Fruit fly (Drosophila melanogaster) whole organism, embryonic: ENCODE measurements around the gene temp.

Experiments used
- Ada2b ChIP-seq: fragments of 200-800 bp; sonication (Bioruptor generic); IDR thresholded peaks from 2 replicates; pipeline ENCODE4 v1.3.6; 2022; ENCODE audit warnings: missing biosample characterization, missing genetic modification characterization
- Atf-2 ChIP-seq: fragments of 200-800 bp; sonication (Bioruptor generic); optimal IDR thresholded peaks from 2 replicates; lab custom pipeline; 2016; ENCODE audit warnings: missing biosample characterization, missing genetic modification characterization
- CG11085 ChIP-seq: fragments of 200-800 bp; sonication (Bioruptor generic); IDR thresholded peaks from 2 replicates; pipeline ENCODE4 v1.3.6; 2022; ENCODE audit warnings: missing biosample characterization, missing genetic modification characterization
- CG12659 ChIP-seq: fragments of 200-800 bp; sonication (Bioruptor generic); optimal IDR thresholded peaks from 3 replicates; lab custom pipeline; 2017; ENCODE audit warnings: mild to moderate bottlenecking, missing biosample characterization, missing genetic modification reagents, missing genetic modification characterization
- CG13287 ChIP-seq: fragments of 200-800 bp; sonication (Bioruptor generic); IDR thresholded peaks from 2 replicates; pipeline ENCODE4 v1.3.6; 2022; ENCODE audit warnings: missing biosample characterization, missing genetic modification characterization; ENCODE audit not compliant: partially characterized antibody
- CG14667 ChIP-seq: fragments of 200-800 bp; sonication (Bioruptor generic); IDR thresholded peaks from 2 replicates; pipeline ENCODE4 v1.3.6; 2022; ENCODE audit warnings: missing biosample characterization, missing genetic modification characterization
- CG16779 ChIP-seq: fragments of 200-800 bp; sonication (Bioruptor generic); IDR thresholded peaks from 2 replicates; pipeline ENCODE4 v1.3.6; 2022; ENCODE audit warnings: missing biosample characterization, missing genetic modification characterization
- CG17186 ChIP-seq: fragments of 200-800 bp; sonication (Bioruptor generic); optimal IDR thresholded peaks from 3 replicates; lab custom pipeline; 2017; ENCODE audit warnings: missing biosample characterization, missing genetic modification reagents, missing genetic modification characterization
- CG17829 ChIP-seq: fragments of 200-800 bp; optimal IDR thresholded peaks from 2 replicates; lab custom pipeline; 2019; ENCODE audit warnings: missing biosample characterization, mild to moderate bottlenecking, missing genetic modification characterization, moderate library complexity
- CG17912 ChIP-seq: fragments of 200-800 bp; sonication (Bioruptor generic); optimal IDR thresholded peaks from 2 replicates; lab custom pipeline; 2018; ENCODE audit warnings: missing biosample characterization, mild to moderate bottlenecking, missing genetic modification characterization
- CG18011 ChIP-seq: fragments of 200-800 bp; sonication (Bioruptor generic); optimal IDR thresholded peaks from 2 replicates; lab custom pipeline; 2017; ENCODE audit warnings: missing biosample characterization, missing genetic modification characterization, mild to moderate bottlenecking, moderate library complexity, missing genotype
- CG18764 ChIP-seq: fragments of 200-800 bp; sonication (Bioruptor generic); optimal IDR thresholded peaks from 3 replicates; lab custom pipeline; 2016; ENCODE audit warnings: missing biosample characterization, missing genetic modification characterization
- CG31365 ChIP-seq: fragments of 200-800 bp; sonication (Bioruptor generic); optimal IDR thresholded peaks from 2 replicates; lab custom pipeline; 2018; ENCODE audit warnings: missing biosample characterization, mild to moderate bottlenecking, missing genetic modification characterization
- CG4424 ChIP-seq: fragments of 200-800 bp; sonication (Bioruptor generic); optimal IDR thresholded peaks from 3 replicates; lab custom pipeline; 2016; ENCODE audit warnings: missing biosample characterization, missing genetic modification characterization
- CG4707 ChIP-seq: fragments of 200-800 bp; sonication (Bioruptor generic); optimal IDR thresholded peaks from 2 replicates; lab custom pipeline; 2018; ENCODE audit warnings: missing biosample characterization, mild to moderate bottlenecking, missing genetic modification characterization, moderate library complexity
- CG6254 ChIP-seq: fragments of 200-800 bp; sonication (Bioruptor generic); optimal IDR thresholded peaks from 3 replicates; lab custom pipeline; 2017; ENCODE audit warnings: mild to moderate bottlenecking, missing biosample characterization, missing genetic modification reagents, missing genetic modification characterization
- CG7745 ChIP-seq: fragments of 200-800 bp; sonication (Bioruptor generic); optimal IDR thresholded peaks from 2 replicates; lab custom pipeline; 2018; ENCODE audit warnings: missing biosample characterization, mild to moderate bottlenecking, missing genetic modification characterization, moderate library complexity
- CG8089 ChIP-seq: fragments of 200-800 bp; sonication (Bioruptor generic); optimal IDR thresholded peaks from 3 replicates; lab custom pipeline; 2016; ENCODE audit warnings: missing biosample characterization, missing genetic modification characterization
- CG8359 ChIP-seq: fragments of 200-800 bp; sonication (Bioruptor generic); optimal IDR thresholded peaks from 2 replicates; lab custom pipeline; 2017; ENCODE audit warnings: missing biosample characterization, mild to moderate bottlenecking, missing genetic modification characterization, borderline replicate concordance
- CG8765 ChIP-seq: fragments of 200-800 bp; sonication (Bioruptor generic); IDR thresholded peaks from 2 replicates; pipeline ENCODE4 v1.3.6; 2022; ENCODE audit warnings: missing biosample characterization, missing genetic modification characterization
- Dek ChIP-seq: fragments of 200-800 bp; sonication (Bioruptor generic); optimal IDR thresholded peaks from 3 replicates; lab custom pipeline; 2019; ENCODE audit warnings: missing biosample characterization, mild to moderate bottlenecking, missing genetic modification characterization, moderate library complexity
- Dip2 ChIP-seq: fragments of 200-800 bp; sonication (Bioruptor generic); IDR thresholded peaks from 2 replicates; pipeline ENCODE4 v1.3.6; 2022; ENCODE audit warnings: missing biosample characterization, missing genetic modification characterization
- Fer1 ChIP-seq: fragments of 200-800 bp; sonication (Bioruptor generic); optimal IDR thresholded peaks from 2 replicates; lab custom pipeline; 2017; ENCODE audit warnings: missing biosample characterization, mild to moderate bottlenecking, missing genetic modification characterization
- GATAe ChIP-seq: fragments of 200-800 bp; sonication (Bioruptor generic); conservative IDR thresholded peaks from 2 replicates; pipeline ENCODE4 v1.3.6; 2022; ENCODE audit warnings: missing biosample characterization, missing genetic modification characterization
- Gsc ChIP-seq: fragments of 200-800 bp; sonication (Bioruptor generic); IDR thresholded peaks from 2 replicates; pipeline ENCODE4 v1.3.6; 2022; ENCODE audit warnings: missing biosample characterization, missing genetic modification characterization
- HmgZ ChIP-seq: fragments of 200-800 bp; sonication (Bioruptor generic); optimal IDR thresholded peaks from 2 replicates; lab custom pipeline; 2018; ENCODE audit warnings: missing biosample characterization, mild to moderate bottlenecking, missing genetic modification characterization
- Hr3 ChIP-seq: fragments of 200-800 bp; sonication (Bioruptor generic); optimal IDR thresholded peaks from 3 replicates; lab custom pipeline; 2016; ENCODE audit warnings: missing biosample characterization, missing genetic modification characterization
- NC2α ChIP-seq: fragments of 200-800 bp; sonication (Bioruptor generic); optimal IDR thresholded peaks from 2 replicates; lab custom pipeline; 2016; ENCODE audit warnings: missing biosample characterization, missing genetic modification characterization
- Usf ChIP-seq: fragments of 200-800 bp; sonication (Bioruptor generic); optimal IDR thresholded peaks from 2 replicates; lab custom pipeline; 2017; ENCODE audit warnings: missing genotype, missing biosample characterization, missing genetic modification characterization
- ase ChIP-seq: fragments of 200-800 bp; sonication (Bioruptor generic); IDR thresholded peaks from 3 replicates; pipeline ENCODE4 v1.3.6; 2022; ENCODE audit warnings: missing biosample characterization, missing genetic modification characterization
- bbx ChIP-seq: fragments of 200-800 bp; sonication (Bioruptor generic); IDR thresholded peaks from 2 replicates; pipeline ENCODE4 v1.3.6; 2022; ENCODE audit warnings: missing biosample characterization, missing genetic modification characterization; ENCODE audit not compliant: partially characterized antibody
- bowl ChIP-seq: fragments of 200-800 bp; sonication (Bioruptor generic); IDR thresholded peaks from 2 replicates; pipeline ENCODE4 v1.3.6; 2022; ENCODE audit warnings: missing biosample characterization, missing genetic modification characterization
- chm ChIP-seq: fragments of 200-800 bp; sonication (Bioruptor generic); IDR thresholded peaks from 2 replicates; pipeline ENCODE4 v1.3.6; 2022; ENCODE audit warnings: missing biosample characterization, missing genetic modification characterization
- danr ChIP-seq: fragments of 200-800 bp; sonication (Bioruptor generic); IDR thresholded peaks from 2 replicates; pipeline ENCODE4 v1.3.6; 2022; ENCODE audit warnings: missing biosample characterization, missing genetic modification characterization
- dm ChIP-seq: fragments of 200-800 bp; sonication (Bioruptor generic); optimal IDR thresholded peaks from 3 replicates; lab custom pipeline; 2016; ENCODE audit warnings: missing biosample characterization, missing genetic modification characterization
- dmrt11E ChIP-seq: fragments of 200-800 bp; sonication (Bioruptor generic); optimal IDR thresholded peaks from 3 replicates; lab custom pipeline; 2018; ENCODE audit warnings: missing biosample characterization, mild to moderate bottlenecking, missing genetic modification characterization, moderate library complexity
- dysf ChIP-seq: fragments of 200-800 bp; sonication (Bioruptor generic); IDR thresholded peaks from 3 replicates; pipeline ENCODE4 v1.3.6; 2022; ENCODE audit warnings: missing biosample characterization, missing genetic modification characterization
- esg ChIP-seq: fragments of 200-800 bp; sonication (Bioruptor generic); conservative IDR thresholded peaks from 2 replicates; pipeline ENCODE4 v1.3.6; 2022; ENCODE audit warnings: missing biosample characterization, missing genetic modification characterization
- ewg ChIP-seq: fragments of 200-800 bp; sonication (Bioruptor generic); optimal IDR thresholded peaks from 3 replicates; lab custom pipeline; 2017; ENCODE audit warnings: mild to moderate bottlenecking, missing biosample characterization, missing genetic modification reagents, missing genetic modification characterization
- fru ChIP-seq: fragments of >200 bp; optimal IDR thresholded peaks from 2 replicates; lab custom pipeline; 2017
- gfzf ChIP-seq: fragments of 200-800 bp; sonication (Bioruptor generic); optimal IDR thresholded peaks from 2 replicates; lab custom pipeline; 2016; ENCODE audit warnings: missing biosample characterization, mild to moderate bottlenecking, missing genetic modification characterization, moderate library complexity
- grau ChIP-seq: fragments of 200-800 bp; optimal IDR thresholded peaks from 3 replicates; lab custom pipeline; 2019; ENCODE audit warnings: missing biosample characterization, mild to moderate bottlenecking, missing genetic modification characterization, moderate library complexity
- knrl ChIP-seq: fragments of 200-800 bp; sonication (Bioruptor generic); IDR thresholded peaks from 3 replicates; pipeline ENCODE4 v1.3.6; 2022; ENCODE audit warnings: missing biosample characterization, missing genetic modification characterization; ENCODE audit not compliant: partially characterized antibody
- lilli ChIP-seq: fragments of 200-800 bp; sonication (Bioruptor generic); optimal IDR thresholded peaks from 3 replicates; lab custom pipeline; 2016; ENCODE audit warnings: missing biosample characterization, missing genetic modification characterization
- mam ChIP-seq: fragments of 200-800 bp; sonication (Bioruptor generic); optimal IDR thresholded peaks from 3 replicates; lab custom pipeline; 2016; ENCODE audit warnings: missing biosample characterization, missing genetic modification characterization
- nerfin-2 ChIP-seq: fragments of 200-800 bp; sonication (Bioruptor generic); IDR thresholded peaks from 2 replicates; pipeline ENCODE4 v1.3.6; 2022; ENCODE audit warnings: missing biosample characterization, missing genetic modification characterization; ENCODE audit not compliant: partially characterized antibody
- org-1 ChIP-seq: fragments of 200-800 bp; sonication (Bioruptor generic); optimal IDR thresholded peaks from 2 replicates; lab custom pipeline; 2017; ENCODE audit warnings: missing biosample characterization, missing genetic modification characterization
- ranshi ChIP-seq: fragments of 200-800 bp; sonication (Bioruptor generic); IDR thresholded peaks from 2 replicates; pipeline ENCODE4 v1.3.6; 2022; ENCODE audit warnings: missing biosample characterization, missing genetic modification characterization
- row ChIP-seq: fragments of 200-800 bp; sonication (Bioruptor generic); IDR thresholded peaks from 3 replicates; pipeline ENCODE4 v1.3.6; 2022; ENCODE audit warnings: missing biosample characterization, missing genetic modification characterization
- scrt ChIP-seq: fragments of 200-800 bp; sonication (Bioruptor generic); optimal IDR thresholded peaks from 2 replicates; lab custom pipeline; 2018; ENCODE audit warnings: missing biosample characterization, mild to moderate bottlenecking, missing genetic modification characterization, moderate library complexity
- usp ChIP-seq: fragments of >200 bp; optimal IDR thresholded peaks from 2 replicates; lab custom pipeline; 2017; ENCODE audit warnings: missing biosample characterization, missing genetic modification characterization
- wdn ChIP-seq: fragments of 200-800 bp; sonication (Bioruptor generic); IDR thresholded peaks from 2 replicates; pipeline ENCODE4 v1.3.6; 2022; ENCODE audit warnings: missing biosample characterization, missing genetic modification characterization

temp gene

dm6 chrX:2270557-2270930, 8.2 kb upstream of the temp start, which contains the start of gene CG2924 (continued):
- TF ChIP-seq CG17912 (GFP tag; lab: Kevin White, UChicago): no peak
- TF ChIP-seq gfzf (GFP tag; lab: Kevin White, UChicago): peak; percentile 67
- TF ChIP-seq CG14667: no peak
- TF ChIP-seq CG8765 (GFP tag; lab: Robert Waterston, UW): peak; percentile 61
- TF ChIP-seq ewg (GFP tag; lab: Kevin White, UChicago): peak; percentile 77
- TF ChIP-seq knrl (GFP tag; lab: Robert Waterston, UW): peak; percentile 99
- TF ChIP-seq NC2α: peak; percentile 6
- TF ChIP-seq Dip2 (GFP tag; lab: Robert Waterston, UW): no peak
- TF ChIP-seq CG12659 (GFP tag; lab: Kevin White, UChicago): peak; percentile 83
- no peak for TF ChIP-seq CG7745 (tag; lab: Kevin White, UChicago)
- TF ChIP-seq dm: peak; percentile 59
- TF ChIP-seq scrt: no peak
- no peak for TF ChIP-seq CG8359 (GFP tag; lab: Kevin White, UChicago)
- TF ChIP-seq Usf (GFP tag; lab: Kevin White, UChicago): no peak
- TF ChIP-seq CG17186: peak; percentile 98
- peak; percentile 93 for TF ChIP-seq HmgZ (tag; lab: Kevin White, UChicago)
- TF ChIP-seq CG31365 (tag; lab: Kevin White, UChicago): no peak
- TF ChIP-seq fru (lab: Kevin White, UChicago): no peak
- TF ChIP-seq CG13287 (GFP tag; lab: Robert Waterston, UW): peak; percentile 100
- peak; percentile 59; the same call in 2 of the 3 replicates for TF ChIP-seq row (GFP tag; lab: Robert Waterston, UW)
- TF ChIP-seq mam (GFP tag; lab: Kevin White, UChicago): peak; percentile 86
- TF ChIP-seq CG6254 (GFP tag; lab: Kevin White, UChicago): no peak
- TF ChIP-seq usp (GFP tag; lab: Kevin White, UChicago): no peak
- peak; percentile 61 for TF ChIP-seq Dek (tag; lab: Kevin White, UChicago)
- TF ChIP-seq ranshi (GFP tag; lab: Robert Waterston, UW): peak; percentile 52; the same call in 1 of the 2 replicates
- TF ChIP-seq dysf: peak; percentile 70
- TF ChIP-seq danr: no peak
- TF ChIP-seq ase (GFP tag; lab: Robert Waterston, UW): no peak
- TF ChIP-seq Ada2b (GFP tag; lab: Robert Waterston, UW): no peak
- peak; percentile 12 for TF ChIP-seq CG4424 (GFP tag; lab: Kevin White, UChicago)
- TF ChIP-seq Atf-2 (GFP tag; lab: Kevin White, UChicago): peak; percentile 6
- TF ChIP-seq org-1: no peak
- TF ChIP-seq Gsc (GFP tag; lab: Robert Waterston, UW): no peak
- no peak for TF ChIP-seq CG8089 (GFP tag; lab: Kevin White, UChicago)
- no peak for TF ChIP-seq GATAe
- peak; percentile 98 for TF ChIP-seq nerfin-2 (GFP tag; lab: Robert Waterston, UW)
- TF ChIP-seq grau (tag; lab: Kevin White, UChicago): peak; percentile 51
- 0 out of 2 replicates have a peak, but pooled peaks have one; percentile 37 for TF ChIP-seq CG16779 (GFP tag; lab: Robert Waterston, UW)
- peak; percentile 58 for TF ChIP-seq CG17829 (tag; lab: Kevin White, UChicago)
- TF ChIP-seq Hr3 (GFP tag; lab: Kevin White, UChicago): peak; percentile 44
- TF ChIP-seq Fer1 (GFP tag; lab: Kevin White, UChicago): peak; percentile 63
- TF ChIP-seq esg: no peak
- TF ChIP-seq dmrt11E (tag; lab: Kevin White, UChicago): no peak
- no peak for TF ChIP-seq CG4707 (GFP tag; lab: Kevin White, UChicago)
- TF ChIP-seq chm (GFP tag; lab: Robert Waterston, UW): peak; percentile 64
- peak; percentile 62; the same call in 1 of the 2 replicates for TF ChIP-seq wdn (GFP tag; lab: Robert Waterston, UW)
- TF ChIP-seq CG18764 (GFP tag; lab: Kevin White, UChicago): peak; percentile 21
- no peak for TF ChIP-seq bowl (GFP tag; lab: Robert Waterston, UW)
- peak; percentile 100 for TF ChIP-seq bbx (GFP tag; lab: Robert Waterston, UW)
- TF ChIP-seq CG11085 (GFP tag; lab: Robert Waterston, UW): peak; percentile 39; the same call in 1 of the 2 replicates
- TF ChIP-seq lilli (GFP tag; lab: Kevin White, UChicago): peak; percentile 79
- peak; percentile 22 for TF ChIP-seq CG18011 (GFP tag; lab: Kevin White, UChicago)
